Worm (Caenorhabditis elegans) whole organism, young adult: ENCODE measurements around the gene C01G5.7.
A peak's percentile ranks its signal among the peaks of the same experiment; 100 is the strongest.

Experiments used
- D2030.7 ChIP-seq: fragments of 200-800 bp; sonication (Bioruptor generic); IDR thresholded peaks from 2 replicates; pipeline ENCODE4 v1.3.6; 2022; ENCODE audit warnings: missing genetic modification reagents, missing genetic modification characterization, missing compliant biosample characterization
- F57A8.1 ChIP-seq: fragments of 200-800 bp; sonication (Bioruptor generic); optimal IDR thresholded peaks from 2 replicates; lab custom pipeline; 2018; ENCODE audit warnings: mild to moderate bottlenecking, missing genetic modification characterization, moderate library complexity, missing compliant biosample characterization
- K11D2.4 ChIP-seq: fragments of 200-800 bp; sonication (Bioruptor generic); IDR thresholded peaks from 2 replicates; pipeline ENCODE4 v1.3.6; 2022; ENCODE audit warnings: missing genetic modification reagents, missing genetic modification characterization, missing compliant biosample characterization
- K12H6.12 ChIP-seq: fragments of 200-800 bp; sonication (Bioruptor generic); optimal IDR thresholded peaks from 2 replicates; lab custom pipeline; 2018; ENCODE audit warnings: mild to moderate bottlenecking, missing genetic modification characterization, missing compliant biosample characterization
- akir-1 ChIP-seq: fragments of 200-800 bp; sonication (Bioruptor generic); optimal IDR thresholded peaks from 2 replicates; lab custom pipeline; 2018; ENCODE audit warnings: mild to moderate bottlenecking, missing genetic modification characterization, moderate library complexity, missing compliant biosample characterization
- aptf-2 ChIP-seq: fragments of 200-800 bp; sonication (Bioruptor generic); conservative IDR thresholded peaks from 2 replicates; pipeline ENCODE4 v1.3.6; 2022; ENCODE audit warnings: missing genetic modification reagents, missing genetic modification characterization, missing compliant biosample characterization
- attf-5 ChIP-seq: fragments of 200-800 bp; sonication (Bioruptor generic); optimal IDR thresholded peaks from 2 replicates; lab custom pipeline; 2018; ENCODE audit warnings: mild to moderate bottlenecking, missing genetic modification characterization, missing compliant biosample characterization
- bed-2 ChIP-seq: fragments of 200-800 bp; sonication (Bioruptor generic); IDR thresholded peaks from 2 replicates; pipeline ENCODE4 v1.3.6; 2022; ENCODE audit warnings: missing genetic modification reagents, missing genetic modification characterization, missing compliant biosample characterization
- ccch-3 ChIP-seq: fragments of 200-800 bp; sonication (Bioruptor generic); optimal IDR thresholded peaks from 2 replicates; lab custom pipeline; 2018; ENCODE audit warnings: mild to moderate bottlenecking, missing genetic modification characterization, missing compliant biosample characterization
- ceh-100 ChIP-seq: fragments of 200-800 bp; sonication (Bioruptor generic); IDR thresholded peaks from 2 replicates; pipeline ENCODE4 v1.3.6; 2022; ENCODE audit warnings: missing genetic modification reagents, missing genetic modification characterization, missing compliant biosample characterization
- ceh-91 ChIP-seq: fragments of 200-800 bp; sonication (Bioruptor generic); IDR thresholded peaks from 2 replicates; pipeline ENCODE4 v1.3.6; 2022; ENCODE audit warnings: missing genetic modification reagents, missing genetic modification characterization, missing compliant biosample characterization
- die-1 ChIP-seq: sonication (generic microtip); optimal IDR thresholded peaks from 2 replicates; lab custom pipeline; 2016; ENCODE audit warnings: missing genotype, mild to moderate bottlenecking, missing genetic modification characterization, missing compliant biosample characterization
- dpff-1 ChIP-seq: sonication (generic microtip); optimal IDR thresholded peaks from 2 replicates; lab custom pipeline; 2017; ENCODE audit warnings: mild to moderate bottlenecking, missing genetic modification characterization, missing compliant biosample characterization
- efl-1 ChIP-seq: fragments of 150-350 bp; optimal IDR thresholded peaks from 2 replicates; lab custom pipeline; 2014; ENCODE audit warnings: missing biosample characterization, missing genetic modification reagents, missing genetic modification characterization
- egl-44 ChIP-seq: fragments of 200-800 bp; sonication (Bioruptor generic); IDR thresholded peaks from 2 replicates; pipeline ENCODE4 v1.3.6; 2022; ENCODE audit warnings: missing genetic modification reagents, missing genetic modification characterization, missing compliant biosample characterization
- hlh-26 ChIP-seq: fragments of 200-800 bp; sonication (Bioruptor generic); conservative IDR thresholded peaks from 2 replicates; pipeline ENCODE4 v1.3.6; 2022; ENCODE audit warnings: missing genetic modification reagents, missing genetic modification characterization, missing compliant biosample characterization
- hmg-20 ChIP-seq: fragments of 200-800 bp; sonication (Bioruptor generic); IDR thresholded peaks from 2 replicates; pipeline ENCODE4 v1.3.6; 2022; ENCODE audit warnings: missing genetic modification reagents, missing genetic modification characterization, missing compliant biosample characterization
- hrde-1 ChIP-seq: sonication (generic microtip); optimal IDR thresholded peaks from 2 replicates; lab custom pipeline; 2016; ENCODE audit warnings: missing genetic modification characterization, mild to moderate bottlenecking, missing compliant biosample characterization, moderate library complexity, missing genotype, missing genetic modification reagents, borderline replicate concordance
- hsf-1 ChIP-seq: fragments of 200-800 bp; sonication (Bioruptor generic); IDR thresholded peaks from 2 replicates; pipeline ENCODE4 v1.3.6; 2022; ENCODE audit warnings: missing genetic modification reagents, missing genetic modification characterization, missing compliant biosample characterization
- let-526 ChIP-seq: fragments of 200-800 bp; sonication (Bioruptor generic); IDR thresholded peaks from 2 replicates; pipeline ENCODE4 v1.3.6; 2022; ENCODE audit warnings: missing genetic modification reagents, missing genetic modification characterization, missing compliant biosample characterization
- let-607 ChIP-seq, 2 experiments: fragments of 200-800 bp in 1 of 2; sonication (Bioruptor generic) in 1 of 2; sonication (generic microtip) in 1 of 2; optimal IDR thresholded peaks; 2 replicates each; lab custom pipeline; 2016 to 2018; ENCODE audit warnings: mild to moderate bottlenecking in 2 of 2, missing compliant biosample characterization in 2 of 2, missing genetic modification characterization in 2 of 2, moderate library complexity in 2 of 2, missing genotype in 1 of 2
- lin-35 ChIP-seq, 3 experiments: fragments of 150-350 bp in 2 of 3; sonication (generic microtip) in 1 of 3; optimal IDR thresholded peaks; 2 replicates each; lab custom pipeline; 2014 to 2018; ENCODE audit warnings: missing biosample characterization in 3 of 3, missing genetic modification characterization in 3 of 3, missing genetic modification reagents in 3 of 3
- madf-10 ChIP-seq: sonication (generic microtip); optimal IDR thresholded peaks from 2 replicates; lab custom pipeline; 2016; ENCODE audit warnings: mild to moderate bottlenecking, missing genetic modification characterization, missing compliant biosample characterization
- madf-3 ChIP-seq: fragments of 200-800 bp; sonication (Bioruptor generic); IDR thresholded peaks from 2 replicates; pipeline ENCODE4 v1.3.6; 2022; ENCODE audit warnings: missing genetic modification reagents, missing genetic modification characterization, missing compliant biosample characterization
- mcd-1 ChIP-seq: fragments of 200-800 bp; sonication (Bioruptor generic); IDR thresholded peaks from 2 replicates; pipeline ENCODE4 v1.3.6; 2022; ENCODE audit warnings: missing genetic modification reagents, missing genetic modification characterization, missing compliant biosample characterization
- mxl-1 ChIP-seq: sonication (generic microtip); optimal IDR thresholded peaks from 2 replicates; lab custom pipeline; 2016; ENCODE audit warnings: missing genetic modification characterization, missing compliant biosample characterization
- nfya-2 ChIP-seq: fragments of 200-800 bp; sonication (Bioruptor generic); IDR thresholded peaks from 2 replicates; pipeline ENCODE4 v1.3.6; 2022; ENCODE audit warnings: missing genetic modification reagents, missing genetic modification characterization, missing compliant biosample characterization
- nhr-27 ChIP-seq: fragments of 200-800 bp; sonication (Bioruptor generic); optimal IDR thresholded peaks from 2 replicates; lab custom pipeline; 2018; ENCODE audit warnings: mild to moderate bottlenecking, missing genetic modification characterization, moderate library complexity, missing compliant biosample characterization
- rec-8 ChIP-seq, 2 experiments: sonication (generic microtip); optimal IDR thresholded peaks; 2 replicates each; lab custom pipeline; 2016; ENCODE audit warnings: mild to moderate bottlenecking in 2 of 2, missing genetic modification characterization in 2 of 2, missing genetic modification reagents in 2 of 2, missing genotype in 2 of 2, missing biosample characterization in 1 of 2, missing compliant biosample characterization in 1 of 2, moderate library complexity in 1 of 2
- repo-1 ChIP-seq: sonication (generic microtip); optimal IDR thresholded peaks from 2 replicates; lab custom pipeline; 2017; ENCODE audit warnings: mild to moderate bottlenecking, missing genetic modification characterization, missing compliant biosample characterization
- rpc-1 ChIP-seq, 2 experiments: fragments of 150-350 bp in 1 of 2; sonication (generic microtip) in 1 of 2; optimal IDR thresholded peaks; 2 replicates each; lab custom pipeline; 2014 to 2018; ENCODE audit warnings: missing biosample characterization in 1 of 2, missing genetic modification characterization in 1 of 2, missing genetic modification reagents in 1 of 2, missing genotype in 1 of 2
- snpc-1.3 ChIP-seq: sonication (generic microtip); optimal IDR thresholded peaks from 2 replicates; lab custom pipeline; 2017; ENCODE audit warnings: missing genetic modification characterization, mild to moderate bottlenecking, missing compliant biosample characterization, antibody characterized with exemption, moderate library complexity, missing genotype, missing genetic modification reagents; ENCODE audit not compliant: insufficient read depth
- sptf-2 ChIP-seq: fragments of 200-800 bp; sonication (Bioruptor generic); optimal IDR thresholded peaks from 2 replicates; lab custom pipeline; 2018; ENCODE audit warnings: mild to moderate bottlenecking, missing genetic modification characterization, missing compliant biosample characterization
- unc-130 ChIP-seq: sonication (generic microtip); optimal IDR thresholded peaks from 2 replicates; lab custom pipeline; 2016; ENCODE audit warnings: missing genetic modification reagents, missing genetic modification characterization, missing compliant biosample characterization
- xnd-1 ChIP-seq: sonication (generic microtip); optimal IDR thresholded peaks from 2 replicates; lab custom pipeline; 2016; ENCODE audit warnings: missing genotype, missing genetic modification reagents, missing genetic modification characterization, missing compliant biosample characterization
- ztf-22 ChIP-seq: fragments of 200-800 bp; sonication (Bioruptor generic); optimal IDR thresholded peaks from 2 replicates; lab custom pipeline; 2018; ENCODE audit warnings: mild to moderate bottlenecking, missing genetic modification characterization, moderate library complexity, missing compliant biosample characterization
- ztf-28 ChIP-seq: fragments of 200-800 bp; sonication (Bioruptor generic); IDR thresholded peaks from 2 replicates; pipeline ENCODE4 v1.3.6; 2022; ENCODE audit warnings: missing genetic modification reagents, missing genetic modification characterization, missing compliant biosample characterization
- ztf-3 ChIP-seq: fragments of 200-800 bp; sonication (Bioruptor generic); optimal IDR thresholded peaks from 2 replicates; lab custom pipeline; 2018; ENCODE audit warnings: mild to moderate bottlenecking, missing genetic modification characterization, missing compliant biosample characterization
- ztf-6 ChIP-seq: fragments of 200-800 bp; sonication (Bioruptor generic); IDR thresholded peaks from 2 replicates; pipeline ENCODE4 v1.3.6; 2022; ENCODE audit warnings: missing genetic modification reagents, missing genetic modification characterization, missing compliant biosample characterization

C01G5.7 gene

DNA sequence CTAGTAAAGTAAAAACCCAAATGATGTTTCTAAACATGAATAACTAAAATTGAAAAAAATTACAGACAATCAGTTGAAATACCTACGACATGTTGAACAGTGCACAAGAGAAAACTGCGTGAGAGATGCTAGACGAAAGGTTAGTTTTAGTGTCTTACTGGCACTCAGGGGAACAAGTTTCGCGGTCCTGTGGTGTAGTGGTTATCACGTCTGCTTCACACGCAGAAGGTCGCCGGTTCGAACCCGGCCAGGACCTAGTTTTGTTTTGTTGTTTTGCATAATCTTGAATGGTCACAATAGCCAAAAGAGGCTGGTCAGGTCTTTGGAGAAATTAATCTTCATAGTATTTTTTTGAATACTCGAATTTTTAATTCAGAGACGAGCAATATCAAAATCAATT, 37.0 kb upstream of the C01G5.7 start (continued):
- TF ChIP-seq ztf-6 (GFP tag; lab: Robert Waterston, UW) (no peak; the same call in 1 of the 2 replicates), K11D2.4 (GFP tag; lab: Robert Waterston, UW) (0 out of 2 replicates have a peak, but pooled peaks have one; percentile 62), sptf-2 (GFP tag; lab: Kevin White, UChicago) (no peak), hrde-1 (tag; lab: Kevin White, UChicago) (peak; percentile 27), ceh-91 (GFP tag; lab: Robert Waterston, UW) (no peak), hlh-26 (no peak), dpff-1 (tag; lab: Kevin White, UChicago) (no peak), die-1 (peak; percentile 73), madf-3 (0 out of 2 replicates have a peak, but pooled peaks have one; percentile 55), hsf-1 (GFP tag; lab: Robert Waterston, UW) (peak; percentile 44; the same call in 1 of the 2 replicates), ztf-3 (GFP tag; lab: Kevin White, UChicago) (no peak), F57A8.1 (no peak), unc-130 (GFP tag; lab: Kevin White, UChicago) (peak; percentile 4), mxl-1 (tag; lab: Kevin White, UChicago) (peak; percentile 66), rec-8 (tag; optimal IDR thresholded peaks at IDR 0.05; lab: Kevin White, UChicago) (peak; percentile 45 to 46), lin-35 (GFP tag; optimal IDR thresholded peaks at IDR 0.05; lab: Kevin White, UChicago) (peak in 1 of 3 experiments; percentile 10), nhr-27 (tag; lab: Kevin White, UChicago) (no peak), D2030.7 (GFP tag; lab: Robert Waterston, UW) (no peak), snpc-1.3 (tag; lab: Kevin White, UChicago) (peak; percentile 66), rpc-1 (optimal IDR thresholded peaks at IDR 0.05; lab: Kevin White, UChicago) (peak; percentile 71), rpc-1 (tag; optimal IDR thresholded peaks at IDR 0.05; lab: Kevin White, UChicago) (peak; percentile 88), ztf-28 (GFP tag; lab: Robert Waterston, UW) (no peak; the same call in 1 of the 2 replicates), xnd-1 (tag; lab: Kevin White, UChicago) (no peak), akir-1 (GFP tag; lab: Kevin White, UChicago) (no peak), mcd-1 (GFP tag; lab: Robert Waterston, UW) (peak; percentile 62), nfya-2 (GFP tag; lab: Robert Waterston, UW) (no peak), ztf-22 (GFP tag; lab: Kevin White, UChicago) (no peak), efl-1 (GFP tag; lab: Kevin White, UChicago) (no peak), let-607 (tag; optimal IDR thresholded peaks at IDR 0.05; lab: Kevin White, UChicago) (peak in 1 of 2 experiments; percentile 20), K12H6.12 (peak; percentile 37), aptf-2 (GFP tag; lab: Robert Waterston, UW) (no peak), egl-44 (peak; percentile 75; the same call in 1 of the 2 replicates), attf-5 (GFP tag; lab: Kevin White, UChicago) (peak; percentile 61), ccch-3 (GFP tag; lab: Kevin White, UChicago) (no peak), bed-2 (GFP tag; lab: Robert Waterston, UW) (no peak), hmg-20 (GFP tag; lab: Robert Waterston, UW) (0 out of 2 replicates have a peak, but pooled peaks have one; percentile 45), let-526 (peak; percentile 72; the same call in 1 of the 2 replicates), madf-10 (tag; lab: Kevin White, UChicago) (peak; percentile 66), repo-1 (tag; lab: Kevin White, UChicago) (peak; percentile 43), ceh-100 (GFP tag; lab: Robert Waterston, UW) (0 out of 2 replicates have a peak, but pooled peaks have one; percentile 31)
